Fruit fly (Drosophila melanogaster): ENCODE results near the gene Cyp4c3.

Gene Cyp4c3

DNA sequence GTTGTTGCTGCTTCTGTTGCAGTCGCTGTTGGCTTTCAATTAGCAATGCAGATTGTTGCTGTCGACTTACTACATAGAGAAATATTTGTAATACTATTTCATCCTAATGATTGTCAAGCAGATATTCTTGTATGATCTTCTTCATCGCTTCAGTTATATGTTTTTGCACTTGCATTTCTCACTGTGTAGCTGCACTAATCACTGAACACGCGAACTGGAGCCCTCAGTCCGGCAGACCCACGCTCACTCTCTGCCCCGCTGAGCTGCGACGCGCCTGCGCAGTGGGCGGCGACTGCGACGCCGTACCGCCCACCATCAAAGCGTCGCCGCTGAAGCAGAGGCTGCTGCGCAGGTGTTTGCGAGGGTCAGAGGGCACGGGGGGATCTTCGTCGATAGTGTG, 19.2 kb upstream of the Cyp4c3 start (continued):
- TF ChIP-seq Xrp1 (GFP tag; IDR thresholded peaks at IDR 0.05) (no peak), stc (GFP tag; IDR thresholded peaks at IDR 0.05) (no peak), Adf1 (GFP tag; IDR thresholded peaks at IDR 0.05) (peak; percentile 87), Drgx (GFP tag; IDR thresholded peaks at IDR 0.05) (no peak), ftz-f1 (GFP tag; optimal IDR thresholded peaks at IDR 0.05) (no peak), CG12769 (tag; optimal IDR thresholded peaks at IDR 0.05) (peak; percentile 4), CG1603 (tag; optimal IDR thresholded peaks at IDR 0.05) (peak; percentile 44), CG4328 (GFP tag; optimal IDR thresholded peaks at IDR 0.05) (no peak), rib (GFP tag; IDR thresholded peaks at IDR 0.05) (no peak), CG8290 (GFP tag; optimal IDR thresholded peaks at IDR 0.05) (no peak), CG8290 (tag; optimal IDR thresholded peaks at IDR 0.05) (peak in 1 of 2 experiments; percentile 40), z (GFP tag; IDR thresholded peaks at IDR 0.05) (0 out of 3 replicates have a peak, but pooled peaks have one; percentile 11), btn (GFP tag; optimal IDR thresholded peaks at IDR 0.05) (no peak), Fer1 (GFP tag; optimal IDR thresholded peaks at IDR 0.05) (no peak), ewg (GFP tag; optimal IDR thresholded peaks at IDR 0.05) (peak; percentile 38), Rfx (GFP tag; IDR thresholded peaks at IDR 0.05) (0 out of 2 replicates have a peak, but pooled peaks have one; percentile 12), Lpt (GFP tag; optimal IDR thresholded peaks at IDR 0.05) (no peak), Bgb (GFP tag; IDR thresholded peaks at IDR 0.05; ENCODE audit: partially characterized antibody) (no peak), CG2678 (tag; optimal IDR thresholded peaks at IDR 0.05) (peak; percentile 16), dpn (GFP tag; optimal IDR thresholded peaks at IDR 0.05) (peak in 1 of 2 experiments; percentile 1), CG8089 (GFP tag; optimal IDR thresholded peaks at IDR 0.05) (no peak), ken (GFP tag; IDR thresholded peaks at IDR 0.05) (peak; percentile 51; the same call in 1 of the 3 replicates), sens (GFP tag) (peak; percentile 74), bsh (GFP tag; optimal IDR thresholded peaks at IDR 0.05) (peak in 1 of 2 experiments; percentile 37)

dm6 chr3R:30876136-30876683, 17.6 kb upstream of the Cyp4c3 start, which contains the start of gene CG15546:
TSS of gene CG15546 (minus strand) at chr3R:30876186.
- TF ChIP-seq Aef1 (GFP tag; IDR thresholded peaks at IDR 0.05) = no peak
- peak; percentile 22; the same call in 1 of the 2 replicates for TF ChIP-seq CG9932 (GFP tag; IDR thresholded peaks at IDR 0.05)
- TF ChIP-seq Nf-YC (tag; optimal IDR thresholded peaks at IDR 0.05) = no peak
- no peak for TF ChIP-seq Nf-YA (GFP tag; IDR thresholded peaks at IDR 0.05)
- no peak for TF ChIP-seq CG43689 (GFP tag; IDR thresholded peaks at IDR 0.05)
- no peak for TF ChIP-seq CG2875 (GFP tag; optimal IDR thresholded peaks at IDR 0.05)
- no peak for TF ChIP-seq CG2116 (GFP tag; optimal IDR thresholded peaks at IDR 0.05)
- TF ChIP-seq ham (GFP tag; IDR thresholded peaks at IDR 0.05) = no peak
- TF ChIP-seq CG4424 (GFP tag; optimal IDR thresholded peaks at IDR 0.05) = no peak
- no peak for TF ChIP-seq CG10431 (GFP tag; optimal IDR thresholded peaks at IDR 0.05)
- TF ChIP-seq CG14014 (GFP tag; IDR thresholded peaks at IDR 0.05) = 0 out of 2 replicates have a peak, but pooled peaks have one; percentile 23
- TF ChIP-seq al (GFP tag; IDR thresholded peaks at IDR 0.05) = peak; percentile 50; the same call in 1 of the 2 replicates
- no peak for TF ChIP-seq CG9817 (tag; optimal IDR thresholded peaks at IDR 0.05)
- no peak for TF ChIP-seq CG1602 (GFP tag; optimal IDR thresholded peaks at IDR 0.05)
- no peak for TF ChIP-seq kni (GFP tag; optimal IDR thresholded peaks at IDR 0.05)
- TF ChIP-seq CG8944 (GFP tag; optimal IDR thresholded peaks at IDR 0.05) = no peak
- TF ChIP-seq row (GFP tag; IDR thresholded peaks at IDR 0.05) = peak; percentile 41; the same call in 2 of the 3 replicates
- TF ChIP-seq Drgx (GFP tag; IDR thresholded peaks at IDR 0.05) = peak; percentile 84
- TF ChIP-seq abd-A (tag; optimal IDR thresholded peaks at IDR 0.05) = no peak
- no peak for TF ChIP-seq wek (GFP tag; optimal IDR thresholded peaks at IDR 0.05)
- TF ChIP-seq CG2120 (GFP tag; optimal IDR thresholded peaks at IDR 0.05) = peak; percentile 25
- no peak for TF ChIP-seq CG11093 (GFP tag; IDR thresholded peaks at IDR 0.05)
- TF ChIP-seq CG9797 (GFP tag; optimal IDR thresholded peaks at IDR 0.05) = no peak
- no peak for TF ChIP-seq Mes4 (GFP tag; optimal IDR thresholded peaks at IDR 0.05)
- TF ChIP-seq H2.0 (GFP tag; IDR thresholded peaks at IDR 0.05) = no peak
- no peak for TF ChIP-seq MESR4 (GFP tag; optimal IDR thresholded peaks at IDR 0.05)
- no peak for TF ChIP-seq Atf3 (GFP tag; optimal IDR thresholded peaks at IDR 0.05)
- peak; percentile 0 for TF ChIP-seq sens (GFP tag)
- no peak for TF ChIP-seq CG12155 (GFP tag; optimal IDR thresholded peaks at IDR 0.05)
- no peak for TF ChIP-seq CG6654 (GFP tag; optimal IDR thresholded peaks at IDR 0.05)
